Worm (Caenorhabditis elegans) whole organism, L4 larva: ENCODE measurements around the gene str-84.

Experiments
- D1046.2 ChIP-seq: fragments of 200-800 bp; sonication (Bioruptor generic); IDR thresholded peaks from 2 replicates; pipeline ENCODE4 v1.3.6; 2022; ENCODE audit warnings: missing genetic modification characterization, missing compliant biosample characterization
- F10B5.3 ChIP-seq: sonication (generic microtip); optimal IDR thresholded peaks from 2 replicates; lab custom pipeline; 2016; ENCODE audit warnings: mild to moderate bottlenecking, missing genetic modification characterization, missing compliant biosample characterization
- F44E2.7 ChIP-seq: fragments of 200-800 bp; sonication (Bioruptor generic); IDR thresholded peaks from 2 replicates; pipeline ENCODE4 v2.1.2; 2022; ENCODE audit warnings: missing genetic modification characterization, missing compliant biosample characterization
- T26A8.4 ChIP-seq: fragments of 200-800 bp; sonication (Bioruptor generic); IDR thresholded peaks from 2 replicates; pipeline ENCODE4 v1.3.6; 2022; ENCODE audit warnings: missing genetic modification characterization, missing compliant biosample characterization
- Y75B8A.6 ChIP-seq: fragments of 200-800 bp; sonication (Bioruptor generic); IDR thresholded peaks from 2 replicates; pipeline ENCODE4 v1.3.6; 2022; ENCODE audit warnings: missing genetic modification reagents, missing genetic modification characterization, missing compliant biosample characterization
- ZK337.2 ChIP-seq: fragments of 200-800 bp; sonication (Bioruptor generic); IDR thresholded peaks from 2 replicates; pipeline ENCODE4 v1.3.6; 2022; ENCODE audit warnings: missing genetic modification reagents, missing genetic modification characterization, missing compliant biosample characterization
- ceh-32 ChIP-seq: sonication (generic microtip); optimal IDR thresholded peaks from 2 replicates; lab custom pipeline; 2016; ENCODE audit warnings: mild to moderate bottlenecking, missing genetic modification characterization, missing compliant biosample characterization; ENCODE audit not compliant: poor library complexity
- ces-1 ChIP-seq: fragments of 150-350 bp; sonication (generic microtip); optimal IDR thresholded peaks from 4 replicates; lab custom pipeline; 2014; ENCODE audit warnings: missing biosample characterization, missing genetic modification reagents, missing genetic modification characterization
- daf-16 ChIP-seq, 3 experiments: sonication (generic microtip); optimal IDR thresholded peaks; 2 replicates each; lab custom pipeline; 2016 to 2017; ENCODE audit warnings: missing genetic modification characterization in 3 of 3, missing genetic modification reagents in 3 of 3, mild to moderate bottlenecking in 2 of 3, missing compliant biosample characterization in 2 of 3, missing biosample characterization in 1 of 3, moderate library complexity in 1 of 3
- daf-8 ChIP-seq: fragments of 200-800 bp; sonication (Bioruptor generic); IDR thresholded peaks from 2 replicates; pipeline ENCODE4 v1.3.6; 2022; ENCODE audit warnings: missing genetic modification characterization, missing compliant biosample characterization
- dmd-6 ChIP-seq: fragments of 200-800 bp; sonication (Bioruptor generic); IDR thresholded peaks from 2 replicates; pipeline ENCODE4 v1.3.6; 2022; ENCODE audit warnings: missing genetic modification reagents, missing genetic modification characterization, missing compliant biosample characterization
- dmd-8 ChIP-seq: fragments of 200-800 bp; sonication (Bioruptor generic); IDR thresholded peaks from 2 replicates; pipeline ENCODE4 v1.3.6; 2022; ENCODE audit warnings: missing genetic modification characterization, missing compliant biosample characterization
- dpl-1 ChIP-seq: fragments of 150-350 bp; optimal IDR thresholded peaks from 2 replicates; lab custom pipeline; 2014; ENCODE audit warnings: missing biosample characterization, missing genetic modification reagents, missing genetic modification characterization
- duxl-1 ChIP-seq: sonication (generic microtip); optimal IDR thresholded peaks from 2 replicates; lab custom pipeline; 2016; ENCODE audit warnings: mild to moderate bottlenecking, missing genetic modification characterization, moderate library complexity, missing compliant biosample characterization; ENCODE audit not compliant: poor library complexity
- dve-1 ChIP-seq: sonication (generic microtip); optimal IDR thresholded peaks from 2 replicates; lab custom pipeline; 2017; ENCODE audit warnings: antibody characterized with exemption, mild to moderate bottlenecking, missing genetic modification characterization, missing compliant biosample characterization; ENCODE audit not compliant: insufficient read depth
- fos-1 ChIP-seq: fragments of 150-350 bp; optimal IDR thresholded peaks from 2 replicates; lab custom pipeline; 2014; ENCODE audit warnings: missing biosample characterization, missing genetic modification characterization
- hlh-11 ChIP-seq: fragments of 200-800 bp; sonication (Bioruptor generic); optimal IDR thresholded peaks from 2 replicates; lab custom pipeline; 2018; ENCODE audit warnings: mild to moderate bottlenecking, missing genetic modification characterization, missing compliant biosample characterization
- hlh-30 ChIP-seq: sonication (generic microtip); optimal IDR thresholded peaks from 2 replicates; lab custom pipeline; 2017; ENCODE audit warnings: antibody characterized with exemption, mild to moderate bottlenecking, missing genetic modification characterization, missing compliant biosample characterization; ENCODE audit not compliant: insufficient read depth
- hmg-1.1 ChIP-seq: fragments of 200-800 bp; sonication (Bioruptor generic); IDR thresholded peaks from 2 replicates; pipeline ENCODE4 v1.3.6; 2022; ENCODE audit warnings: missing genetic modification reagents, missing genetic modification characterization, missing compliant biosample characterization
- lsy-2 ChIP-seq, 2 experiments: fragments of 150-350 bp in 1 of 2; sonication (generic microtip) in 1 of 2; optimal IDR thresholded peaks; 2 replicates each; lab custom pipeline; 2014 to 2017; ENCODE audit warnings: missing biosample characterization in 2 of 2, missing genetic modification characterization in 2 of 2
- madf-5 ChIP-seq, 2 experiments: fragments of 200-800 bp; sonication (Bioruptor generic); IDR thresholded peaks; 2 replicates each; pipeline ENCODE4 v1.3.6; 2022; ENCODE audit warnings: missing compliant biosample characterization in 2 of 2, missing genetic modification characterization in 2 of 2
- mdt-29 ChIP-seq: fragments of 200-800 bp; sonication (Bioruptor generic); IDR thresholded peaks from 2 replicates; pipeline ENCODE4 v1.3.6; 2022; ENCODE audit warnings: missing genetic modification reagents, missing genetic modification characterization, missing compliant biosample characterization
- mep-1 ChIP-seq: fragments of 150-350 bp; sonication (generic microtip); optimal IDR thresholded peaks from 3 replicates; lab custom pipeline; 2014; ENCODE audit warnings: missing biosample characterization, missing genetic modification characterization
- mxl-2 ChIP-seq: fragments of 200-800 bp; sonication (Bioruptor generic); conservative IDR thresholded peaks from 2 replicates; pipeline ENCODE4 v1.3.6; 2022; ENCODE audit warnings: missing genetic modification reagents, missing genetic modification characterization, missing compliant biosample characterization
- mxl-3 ChIP-seq: fragments of 200-800 bp; sonication (Bioruptor generic); optimal IDR thresholded peaks from 2 replicates; lab custom pipeline; 2018; ENCODE audit warnings: mild to moderate bottlenecking, missing genetic modification characterization, missing compliant biosample characterization
- nhr-111 ChIP-seq: fragments of 200-800 bp; sonication (Bioruptor generic); optimal IDR thresholded peaks from 2 replicates; lab custom pipeline; 2018; ENCODE audit warnings: mild to moderate bottlenecking, missing genetic modification characterization, missing compliant biosample characterization
- nhr-25 ChIP-seq: sonication (generic microtip); optimal IDR thresholded peaks from 2 replicates; lab custom pipeline; 2017; ENCODE audit warnings: missing genetic modification characterization, mild to moderate bottlenecking, missing compliant biosample characterization, antibody characterized with exemption, moderate library complexity, borderline replicate concordance; ENCODE audit not compliant: insufficient read depth
- nhr-28 ChIP-seq: fragments of 150-350 bp; optimal IDR thresholded peaks from 2 replicates; lab custom pipeline; 2014; ENCODE audit warnings: missing biosample characterization, missing genetic modification characterization
- nhr-77 ChIP-seq: fragments of 150-350 bp; optimal IDR thresholded peaks from 2 replicates; lab custom pipeline; 2014; ENCODE audit warnings: missing biosample characterization, missing genetic modification characterization
- pha-4 ChIP-seq, 2 experiments: fragments of 150-350 bp in 1 of 2; fragments of 200-800 bp in 1 of 2; sonication (Bioruptor generic) in 1 of 2; IDR thresholded peaks in 1 of 2; optimal IDR thresholded peaks in 1 of 2; 2 replicates each; pipeline versions ENCODE4 v1.3.6 to Lab custom; 2014 to 2022; ENCODE audit warnings: missing genetic modification characterization in 2 of 2, missing genetic modification reagents in 2 of 2, missing biosample characterization in 1 of 2, missing compliant biosample characterization in 1 of 2
- php-3 ChIP-seq: fragments of 200-800 bp; sonication (Bioruptor generic); IDR thresholded peaks from 2 replicates; pipeline ENCODE4 v1.3.6; 2022; ENCODE audit warnings: missing genetic modification reagents, missing genetic modification characterization, missing compliant biosample characterization
- pqm-1 ChIP-seq: sonication (generic microtip); optimal IDR thresholded peaks from 2 replicates; lab custom pipeline; 2017; ENCODE audit warnings: missing biosample characterization, missing genetic modification characterization
- set-16 ChIP-seq: fragments of 200-800 bp; sonication (Bioruptor generic); IDR thresholded peaks from 2 replicates; pipeline ENCODE4 v1.3.6; 2022; ENCODE audit warnings: missing genetic modification reagents, missing genetic modification characterization, missing compliant biosample characterization
- skn-1 ChIP-seq: fragments of 150-350 bp; optimal IDR thresholded peaks from 2 replicates; lab custom pipeline; 2014; ENCODE audit warnings: missing biosample characterization, missing genetic modification characterization
- unc-39 ChIP-seq: sonication (generic microtip); optimal IDR thresholded peaks from 2 replicates; lab custom pipeline; 2017; ENCODE audit warnings: missing biosample characterization, missing genetic modification characterization
- unc-62 ChIP-seq, 3 experiments: fragments of 150-350 bp in 1 of 3; sonication (generic microtip); optimal IDR thresholded peaks in 2 of 3; peaks in 1 of 3; 1 replicate in 1 of 3; 2 replicates in 2 of 3; lab custom pipeline; 2014 to 2017; ENCODE audit warnings: missing biosample characterization in 3 of 3, missing genetic modification characterization in 3 of 3, missing genetic modification reagents in 3 of 3, missing genotype in 1 of 3
- vab-7 ChIP-seq: fragments of 200-800 bp; sonication (Bioruptor generic); IDR thresholded peaks from 2 replicates; pipeline ENCODE4 v1.3.6; 2022; ENCODE audit warnings: missing genetic modification reagents, missing genetic modification characterization, missing compliant biosample characterization
- zag-1 ChIP-seq: fragments of 150-350 bp; optimal IDR thresholded peaks from 2 replicates; lab custom pipeline; 2014; ENCODE audit warnings: missing biosample characterization, missing genetic modification characterization
- zip-11 ChIP-seq: fragments of 200-800 bp; sonication (Bioruptor generic); IDR thresholded peaks from 2 replicates; pipeline ENCODE4 v1.3.6; 2022; ENCODE audit warnings: missing genetic modification characterization, missing compliant biosample characterization
- ztf-7 ChIP-seq: fragments of 150-350 bp; optimal IDR thresholded peaks from 2 replicates; lab custom pipeline; 2014; ENCODE audit warnings: missing biosample characterization, missing genetic modification characterization

str-84 gene

ce11 chrV:8984783-8985182 lies 4.0 kb upstream of the str-84 start:
- TF ChIP-seq dpl-1, result no peak
- TF ChIP-seq unc-62 (GFP tag; optimal IDR thresholded peaks at IDR 0.05 in 1 of 2; lab: Kevin White, UChicago), result peak in 1 of 2 experiments; percentile 3
- no peak for TF ChIP-seq unc-62 (tag; optimal IDR thresholded peaks at IDR 0.05; lab: Kevin White, UChicago)

ce11 chrV:8983604-8984003 lies 2.9 kb upstream of the str-84 start, which contains the start of gene str-86:
Gene str-86 (minus strand): TSS chrV:8983704.
- no peak for TF ChIP-seq vab-7

- TF ChIP-seq php-3 (GFP tag; lab: Robert Waterston, UW) (0 out of 2 replicates have a peak, but pooled peaks have one; percentile 14), madf-5 (GFP tag; IDR thresholded peaks at IDR 0.05; lab: Robert Waterston, UW) (no peak), daf-8 (GFP tag; lab: Robert Waterston, UW) (no peak), D1046.2 (GFP tag; lab: Robert Waterston, UW) (no peak), ZK337.2 (GFP tag; lab: Robert Waterston, UW) (no peak), unc-39 (tag; lab: Kevin White, UChicago) (no peak), mdt-29 (GFP tag; lab: Robert Waterston, UW) (no peak), set-16 (GFP tag; lab: Robert Waterston, UW) (no peak), ces-1 (no peak), pqm-1 (tag; lab: Kevin White, UChicago) (peak; percentile 46), dmd-8 (GFP tag; lab: Robert Waterston, UW) (no peak), F10B5.3 (tag; lab: Kevin White, UChicago) (no peak), daf-16 (GFP tag; optimal IDR thresholded peaks at IDR 0.05; lab: Kevin White, UChicago) (no peak), daf-16 (tag; optimal IDR thresholded peaks at IDR 0.05; lab: Kevin White, UChicago) (peak; percentile 66), pha-4 (GFP tag; IDR thresholded peaks at IDR 0.05; lab: Robert Waterston, UW) (no peak), pha-4 (tag; optimal IDR thresholded peaks at IDR 0.05; lab: Kevin White, UChicago) (no peak)
These were observed 2.9 kb downstream of the str-84 start for ce11 chrV:8977895-8978294.

- no peak for TF ChIP-seq F44E2.7
- no peak for TF ChIP-seq daf-16 (GFP tag; optimal IDR thresholded peaks at IDR 0.05; lab: Kevin White, UChicago)
- TF ChIP-seq daf-16 (tag; optimal IDR thresholded peaks at IDR 0.05; lab: Kevin White, UChicago), result peak; percentile 27
- no peak for TF ChIP-seq unc-39 (tag; lab: Kevin White, UChicago)
- peak; percentile 50 for TF ChIP-seq dmd-6 (GFP tag; lab: Robert Waterston, UW)
- TF ChIP-seq dve-1 (tag; lab: Kevin White, UChicago), result peak; percentile 61
- TF ChIP-seq fos-1 (tag; lab: Kevin White, UChicago), result no peak
- no peak for TF ChIP-seq T26A8.4 (GFP tag; lab: Robert Waterston, UW)
- no peak for TF ChIP-seq nhr-111 (GFP tag; lab: Kevin White, UChicago)
- no peak for TF ChIP-seq nhr-25
- peak in 1 of 2 experiments; percentile 10 for TF ChIP-seq unc-62 (GFP tag; optimal IDR thresholded peaks at IDR 0.05 in 1 of 2; lab: Kevin White, UChicago)
- no peak for TF ChIP-seq unc-62 (tag; optimal IDR thresholded peaks at IDR 0.05; lab: Kevin White, UChicago)
- TF ChIP-seq mxl-2 (GFP tag; lab: Robert Waterston, UW), result no peak
- TF ChIP-seq pqm-1 (tag; lab: Kevin White, UChicago), result peak; percentile 41
- TF ChIP-seq ceh-32 (tag; lab: Kevin White, UChicago), result no peak
- peak; percentile 43 for TF ChIP-seq nhr-28
- TF ChIP-seq hmg-1.1 (GFP tag; lab: Robert Waterston, UW), result no peak
- TF ChIP-seq nhr-77 (tag; lab: Kevin White, UChicago), result peak; percentile 31
- TF ChIP-seq hlh-30 (tag; lab: Kevin White, UChicago), result no peak
- TF ChIP-seq hlh-11, result peak; percentile 47
- TF ChIP-seq mep-1 (tag; lab: Kevin White, UChicago), result peak; percentile 11
- no peak for TF ChIP-seq mxl-3 (GFP tag; lab: Kevin White, UChicago)
- TF ChIP-seq set-16 (GFP tag; lab: Robert Waterston, UW), result no peak
- TF ChIP-seq skn-1 (tag; lab: Kevin White, UChicago), result no peak
- no peak for TF ChIP-seq ztf-7 (tag; lab: Kevin White, UChicago)
- TF ChIP-seq zag-1, result no peak
- TF ChIP-seq ces-1, result no peak
- TF ChIP-seq duxl-1 (tag; lab: Kevin White, UChicago), result no peak
- peak in 1 of 2 experiments; percentile 17 for TF ChIP-seq lsy-2 (tag; optimal IDR thresholded peaks at IDR 0.05; lab: Kevin White, UChicago)
- TF ChIP-seq Y75B8A.6, result no peak
- TF ChIP-seq zip-11 (GFP tag; lab: Robert Waterston, UW), result no peak
These were observed 5.8 kb downstream of the str-84 start, which contains the start of gene nhr-143 for ce11 chrV:8974889-8975422. Gene nhr-143 (minus strand): TSS chrV:8974939.
